Worm (Caenorhabditis elegans): ENCODE results near the gene unc-10.

unc-10 gene

ce11 chrX:7242119-7242518 lies 38.0 kb downstream of the unc-10 start:
- TF ChIP-seq flt-1 (GFP tag; IDR thresholded peaks at IDR 0.05) (no peak), ztf-29 (GFP tag; IDR thresholded peaks at IDR 0.05) (no peak), ztf-23 (GFP tag; IDR thresholded peaks at IDR 0.05) (no peak), cog-1 (tag; optimal IDR thresholded peaks at IDR 0.05) (no peak), tab-1 (GFP tag; IDR thresholded peaks at IDR 0.05) (no peak), klf-2 (GFP tag; conservative IDR thresholded peaks at IDR 0.05) (no peak), med-1 (GFP tag; optimal IDR thresholded peaks at IDR 0.05; ENCODE audit: insufficient read depth) (no peak), ref-1 (GFP tag; conservative IDR thresholded peaks at IDR 0.05) (no peak), T22C8.4 (GFP tag; IDR thresholded peaks at IDR 0.05) (no peak)

ce11 chrX:7238562-7238961 lies 41.6 kb downstream of the unc-10 start, which contains the start of gene F46H5.3:
TSS of gene F46H5.3 (minus strand) at chrX:7238662.
- TF ChIP-seq ref-1 (GFP tag; conservative IDR thresholded peaks at IDR 0.05): no peak
- no peak for TF ChIP-seq flt-1 (GFP tag; IDR thresholded peaks at IDR 0.05)
- no peak for TF ChIP-seq cog-1 (tag; optimal IDR thresholded peaks at IDR 0.05)
- no peak for TF ChIP-seq ztf-23 (GFP tag; IDR thresholded peaks at IDR 0.05)
- no peak for TF ChIP-seq med-1 (GFP tag; optimal IDR thresholded peaks at IDR 0.05; ENCODE audit: insufficient read depth)
- no peak for TF ChIP-seq T22C8.4 (GFP tag; IDR thresholded peaks at IDR 0.05)
- no peak for TF ChIP-seq klf-2 (GFP tag; conservative IDR thresholded peaks at IDR 0.05)
- no peak for TF ChIP-seq tab-1 (GFP tag; IDR thresholded peaks at IDR 0.05)
- no peak for TF ChIP-seq ztf-29 (GFP tag; IDR thresholded peaks at IDR 0.05)

ce11 chrX:7236717-7237116 lies 43.4 kb downstream of the unc-10 start:
- TF ChIP-seq ztf-23 (GFP tag; IDR thresholded peaks at IDR 0.05) (no peak), ztf-29 (GFP tag; IDR thresholded peaks at IDR 0.05) (no peak), tab-1 (GFP tag; IDR thresholded peaks at IDR 0.05) (no peak), flt-1 (GFP tag; IDR thresholded peaks at IDR 0.05) (no peak), ref-1 (GFP tag; conservative IDR thresholded peaks at IDR 0.05) (no peak), klf-2 (GFP tag; conservative IDR thresholded peaks at IDR 0.05) (no peak)

DNA sequence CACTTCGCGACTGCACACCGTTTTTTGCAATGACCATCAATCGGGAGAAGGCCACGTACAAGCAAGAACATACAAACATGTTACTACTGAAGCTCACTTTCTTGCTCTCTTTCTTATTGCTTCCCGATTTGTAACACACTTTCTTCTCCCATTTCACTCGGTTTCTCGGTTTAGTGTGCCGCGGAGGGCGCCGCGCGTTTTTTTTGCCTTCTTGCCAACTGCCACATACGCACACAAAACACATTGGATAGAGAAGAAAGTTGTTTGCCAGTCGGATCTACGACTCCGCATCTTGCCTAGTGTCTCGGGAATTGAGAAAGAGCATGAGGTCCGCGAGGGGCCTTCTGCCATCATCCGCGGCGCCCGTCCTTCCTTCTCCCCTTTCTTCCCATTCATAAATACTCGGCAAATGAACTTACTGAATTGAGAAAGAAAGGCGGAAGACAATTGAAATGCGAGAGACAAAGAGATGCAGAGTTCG lies 45.4 kb downstream of the unc-10 start:
- TF ChIP-seq flt-1 (GFP tag; IDR thresholded peaks at IDR 0.05) (no peak), T22C8.4 (GFP tag; IDR thresholded peaks at IDR 0.05) (no peak), ztf-29 (GFP tag; IDR thresholded peaks at IDR 0.05) (no peak)

DNA sequence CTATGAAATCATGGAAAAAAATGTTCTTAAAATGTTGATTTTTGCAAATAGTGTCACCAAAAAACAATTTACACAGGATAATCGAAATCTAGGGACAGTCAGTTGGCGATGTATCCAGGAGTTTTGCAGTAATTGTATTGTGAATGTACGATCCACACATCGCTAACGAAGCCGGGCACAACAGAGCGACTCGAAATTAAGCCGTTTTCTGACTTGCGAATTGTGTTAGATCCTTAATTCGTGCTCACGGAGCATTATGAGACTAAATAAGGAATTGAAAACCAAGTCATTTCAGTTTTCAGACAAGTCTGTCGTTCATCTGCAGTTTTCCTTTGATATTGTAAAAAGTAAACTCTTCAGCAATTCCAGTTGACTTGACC lies 46.1 kb downstream of the unc-10 start:
- no peak for TF ChIP-seq tab-1 (GFP tag; IDR thresholded peaks at IDR 0.05)
- TF ChIP-seq ztf-23 (GFP tag; IDR thresholded peaks at IDR 0.05): no peak
- TF ChIP-seq ref-1 (GFP tag; conservative IDR thresholded peaks at IDR 0.05): no peak
- no peak for TF ChIP-seq cog-1 (tag; optimal IDR thresholded peaks at IDR 0.05)
- no peak for TF ChIP-seq ztf-29 (GFP tag; IDR thresholded peaks at IDR 0.05)
- TF ChIP-seq klf-2 (GFP tag; conservative IDR thresholded peaks at IDR 0.05): no peak
- no peak for TF ChIP-seq T22C8.4 (GFP tag; IDR thresholded peaks at IDR 0.05)
- no peak for TF ChIP-seq med-1 (GFP tag; optimal IDR thresholded peaks at IDR 0.05; ENCODE audit: insufficient read depth)
- no peak for TF ChIP-seq flt-1 (GFP tag; IDR thresholded peaks at IDR 0.05)

- TF ChIP-seq klf-2 (GFP tag; conservative IDR thresholded peaks at IDR 0.05): no peak
- TF ChIP-seq med-1 (GFP tag; optimal IDR thresholded peaks at IDR 0.05; ENCODE audit: insufficient read depth): no peak
- no peak for TF ChIP-seq T22C8.4 (GFP tag; IDR thresholded peaks at IDR 0.05)
- no peak for TF ChIP-seq cog-1 (tag; optimal IDR thresholded peaks at IDR 0.05)
- TF ChIP-seq ref-1 (GFP tag; conservative IDR thresholded peaks at IDR 0.05): no peak
- TF ChIP-seq ztf-23 (GFP tag; IDR thresholded peaks at IDR 0.05): no peak
- no peak for TF ChIP-seq ztf-29 (GFP tag; IDR thresholded peaks at IDR 0.05)
- no peak for TF ChIP-seq tab-1 (GFP tag; IDR thresholded peaks at IDR 0.05)
- no peak for TF ChIP-seq flt-1 (GFP tag; IDR thresholded peaks at IDR 0.05)
These were observed 46.7 kb downstream of the unc-10 start for ce11 chrX:7233127-7234073.

DNA sequence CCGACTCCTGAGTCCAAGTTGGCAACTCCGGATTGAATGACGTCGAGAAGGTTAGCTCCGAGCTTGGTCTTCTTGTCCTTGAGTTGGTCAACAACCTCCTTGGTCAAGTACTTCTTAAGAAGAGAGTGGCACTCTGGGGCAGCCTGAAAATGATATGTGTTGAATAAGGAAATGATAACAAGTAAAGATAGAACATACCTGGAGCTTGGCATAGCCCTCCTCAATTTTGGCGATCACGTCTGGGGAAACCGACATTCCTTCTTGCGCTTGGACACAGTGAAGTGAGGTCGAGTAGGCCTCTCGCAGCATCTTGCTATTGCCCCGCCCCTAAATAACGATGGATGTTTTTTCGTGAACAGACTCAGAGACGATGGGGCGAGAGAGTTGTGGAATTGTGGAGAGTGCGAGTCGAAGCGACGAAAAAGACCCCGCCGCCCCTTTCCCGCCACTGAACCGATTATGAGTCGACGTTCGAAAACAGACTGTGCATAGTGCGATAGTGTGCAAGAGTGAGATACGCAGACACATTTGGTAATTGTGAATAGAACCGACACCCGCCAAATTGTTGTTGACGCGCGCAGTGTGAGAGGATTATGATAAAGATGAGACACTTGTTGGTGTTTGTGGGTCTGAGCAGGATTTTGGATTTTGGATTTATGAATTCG lies 47.8 kb downstream of the unc-10 start:
- TF ChIP-seq klf-2 (GFP tag; conservative IDR thresholded peaks at IDR 0.05): no peak
- no peak for TF ChIP-seq T22C8.4 (GFP tag; IDR thresholded peaks at IDR 0.05)
- peak; percentile 86 for TF ChIP-seq cog-1 (tag; optimal IDR thresholded peaks at IDR 0.05)
- TF ChIP-seq med-1 (GFP tag; optimal IDR thresholded peaks at IDR 0.05; ENCODE audit: insufficient read depth): no peak
- TF ChIP-seq ztf-23 (GFP tag; IDR thresholded peaks at IDR 0.05): no peak
- no peak for TF ChIP-seq ztf-29 (GFP tag; IDR thresholded peaks at IDR 0.05)
- no peak for TF ChIP-seq ref-1 (GFP tag; conservative IDR thresholded peaks at IDR 0.05)

DNA sequence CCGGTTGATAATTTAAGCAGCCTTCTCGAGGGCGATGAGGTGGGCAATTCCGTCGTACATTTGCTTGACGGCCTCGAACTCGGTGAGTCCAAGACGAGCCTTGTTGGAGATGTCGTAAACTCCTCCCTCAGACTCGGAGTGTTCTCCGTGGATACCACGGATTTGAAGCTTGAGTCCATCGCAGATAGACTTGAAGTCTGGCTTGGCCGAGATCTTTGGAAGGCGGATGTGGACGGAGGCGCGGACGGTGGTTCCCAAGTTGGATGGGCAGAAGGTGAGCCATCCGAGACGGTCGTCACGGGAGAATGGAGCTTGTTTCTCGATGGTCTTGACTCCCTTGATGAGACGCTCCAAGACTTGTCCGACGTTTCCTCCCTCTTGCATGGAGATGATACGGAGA lies 49.2 kb downstream of the unc-10 start:
- TF ChIP-seq ref-1 (GFP tag; conservative IDR thresholded peaks at IDR 0.05) (no peak), tab-1 (GFP tag; IDR thresholded peaks at IDR 0.05) (no peak), flt-1 (GFP tag; IDR thresholded peaks at IDR 0.05) (0 out of 2 replicates have a peak, but pooled peaks have one; percentile 23)

DNA sequence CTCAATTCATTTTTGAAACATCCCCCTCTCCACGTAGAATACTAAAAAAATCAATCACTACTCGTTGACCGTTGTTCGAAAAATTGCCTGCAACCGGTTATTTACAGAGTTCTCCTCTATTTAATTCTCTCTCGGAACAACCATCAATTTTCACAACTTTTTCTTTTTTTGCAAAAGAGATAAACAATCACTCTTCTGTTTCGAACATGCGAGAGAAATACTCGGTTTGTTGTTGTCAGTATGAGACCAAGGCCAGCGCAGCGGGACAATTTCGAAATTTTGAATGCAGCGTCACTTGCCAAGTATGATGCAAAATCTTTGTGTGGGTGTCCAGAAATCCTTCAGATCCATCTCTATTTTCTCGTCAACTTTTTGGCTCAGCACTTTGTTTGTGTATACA lies 49.8 kb downstream of the unc-10 start:
- TF ChIP-seq tab-1 (GFP tag; IDR thresholded peaks at IDR 0.05): no peak
- no peak for TF ChIP-seq ztf-29 (GFP tag; IDR thresholded peaks at IDR 0.05)
- TF ChIP-seq klf-2 (GFP tag; conservative IDR thresholded peaks at IDR 0.05): no peak
- TF ChIP-seq T22C8.4 (GFP tag; IDR thresholded peaks at IDR 0.05): no peak
- TF ChIP-seq ref-1 (GFP tag; conservative IDR thresholded peaks at IDR 0.05): no peak
- no peak for TF ChIP-seq cog-1 (tag; optimal IDR thresholded peaks at IDR 0.05)
- no peak for TF ChIP-seq med-1 (GFP tag; optimal IDR thresholded peaks at IDR 0.05; ENCODE audit: insufficient read depth)
- TF ChIP-seq flt-1 (GFP tag; IDR thresholded peaks at IDR 0.05): no peak
- no peak for TF ChIP-seq ztf-23 (GFP tag; IDR thresholded peaks at IDR 0.05)
